Fruit fly (Drosophila melanogaster): Measurements from ENCODE around the gene CG17026.

CG17026 gene

dm6 chr3L:15982783-15983432, 7.7 kb downstream of the CG17026 start, which contains the start of the genes brm and Arl1 (continued):
- TF ChIP-seq CG8388 (GFP tag; optimal IDR thresholded peaks at IDR 0.05): peak; percentile 94
- TF ChIP-seq dysf (GFP tag; IDR thresholded peaks at IDR 0.05): peak; percentile 100
- TF ChIP-seq CG12942 (GFP tag; optimal IDR thresholded peaks at IDR 0.05): peak; percentile 98
- peak; percentile 98 for TF ChIP-seq Fer2 (tag; optimal IDR thresholded peaks at IDR 0.05)
- peak; percentile 71 for TF ChIP-seq NC2β (GFP tag; optimal IDR thresholded peaks at IDR 0.05)
- peak; percentile 97 for TF ChIP-seq CG7357 (GFP tag; IDR thresholded peaks at IDR 0.05)
- TF ChIP-seq CG10209 (GFP tag; optimal IDR thresholded peaks at IDR 0.05): peak; percentile 98
- peak; percentile 99 for TF ChIP-seq CoRest (tag; optimal IDR thresholded peaks at IDR 0.05)
- peak; percentile 63 for TF ChIP-seq Sin3A (optimal IDR thresholded peaks at IDR 0.05)
- TF ChIP-seq Nf-YC (tag; optimal IDR thresholded peaks at IDR 0.05): peak; percentile 94
- TF ChIP-seq CG2120 (GFP tag; optimal IDR thresholded peaks at IDR 0.05): peak; percentile 97
- peak; percentile 90 for TF ChIP-seq CG9437 (GFP tag; optimal IDR thresholded peaks at IDR 0.05)
- peak; percentile 90 for TF ChIP-seq CG12219 (GFP tag; optimal IDR thresholded peaks at IDR 0.05)
- TF ChIP-seq CG10979 (tag; optimal IDR thresholded peaks at IDR 0.05): peak; percentile 98
- TF ChIP-seq HmgD (GFP tag; optimal IDR thresholded peaks at IDR 0.05): peak; percentile 31
- TF ChIP-seq NK7.1 (GFP tag; optimal IDR thresholded peaks at IDR 0.05): peak; percentile 52
- TF ChIP-seq CG33213 (GFP tag; optimal IDR thresholded peaks at IDR 0.05): peak; percentile 74
- peak; percentile 87 for TF ChIP-seq Camta (GFP tag; optimal IDR thresholded peaks at IDR 0.05)
- peak; percentile 99 for TF ChIP-seq ci (GFP tag; IDR thresholded peaks at IDR 0.05)
- peak; percentile 87 for TF ChIP-seq CG5180 (GFP tag; optimal IDR thresholded peaks at IDR 0.05)
- TF ChIP-seq CG7928 (GFP tag; optimal IDR thresholded peaks at IDR 0.05): peak; percentile 83
- no peak for TF ChIP-seq hth (optimal IDR thresholded peaks at IDR 0.05)
- peak; percentile 98 for TF ChIP-seq unpg (GFP tag; optimal IDR thresholded peaks at IDR 0.05)
- peak; percentile 94 for TF ChIP-seq cwo (GFP tag; optimal IDR thresholded peaks at IDR 0.05)
- TF ChIP-seq Hr3 (GFP tag; optimal IDR thresholded peaks at IDR 0.05): peak; percentile 98
- no peak for TF ChIP-seq CG14860 (GFP tag; IDR thresholded peaks at IDR 0.05; ENCODE audit: partially characterized antibody)
- peak; percentile 99 for TF ChIP-seq CG1233 (GFP tag; optimal IDR thresholded peaks at IDR 0.05)
- TF ChIP-seq lov (optimal IDR thresholded peaks at IDR 0.05): no peak
- TF ChIP-seq lov (GFP tag; IDR thresholded peaks at IDR 0.05): peak; percentile 98
- peak; percentile 78 for TF ChIP-seq CG8944 (GFP tag; optimal IDR thresholded peaks at IDR 0.05)
- TF ChIP-seq C15 (GFP tag; IDR thresholded peaks at IDR 0.05): peak; percentile 99
- peak; percentile 87 for TF ChIP-seq org-1 (GFP tag; optimal IDR thresholded peaks at IDR 0.05)
- peak; percentile 90 for TF ChIP-seq CG4854 (GFP tag; optimal IDR thresholded peaks at IDR 0.05)
- peak in 1 of 2 experiments; percentile 94 for TF ChIP-seq Eip74EF (GFP tag; optimal IDR thresholded peaks at IDR 0.05)
- no peak for TF ChIP-seq zen2 (GFP tag; IDR thresholded peaks at IDR 0.05; ENCODE audit: partially characterized antibody)
- TF ChIP-seq CG4730 (GFP tag; IDR thresholded peaks at IDR 0.05): peak; percentile 99
- TF ChIP-seq NC2α (GFP tag; optimal IDR thresholded peaks at IDR 0.05): no peak
- no peak for TF ChIP-seq pita (GFP tag; optimal IDR thresholded peaks at IDR 0.05)
- peak; percentile 74 for TF ChIP-seq emc (GFP tag; optimal IDR thresholded peaks at IDR 0.05)
- peak in 1 of 3 experiments; percentile 97 for TF ChIP-seq lola (GFP tag; optimal IDR thresholded peaks at IDR 0.05)
- TF ChIP-seq CG4404 (GFP tag; IDR thresholded peaks at IDR 0.05): peak; percentile 99
- peak; percentile 99 for TF ChIP-seq lmd (GFP tag; IDR thresholded peaks at IDR 0.05)
- no peak for TF ChIP-seq Doc3 (GFP tag; IDR thresholded peaks at IDR 0.05; ENCODE audit: partially characterized antibody)
- TF ChIP-seq CG18599 (GFP tag; optimal IDR thresholded peaks at IDR 0.05): peak; percentile 98
- peak; percentile 99 for TF ChIP-seq CG15696 (tag; optimal IDR thresholded peaks at IDR 0.05)
- TF ChIP-seq zfh2 (GFP tag; optimal IDR thresholded peaks at IDR 0.05): peak; percentile 93
- TF ChIP-seq wor (GFP tag; IDR thresholded peaks at IDR 0.05): peak; percentile 98
- peak; percentile 80 for TF ChIP-seq pnt (GFP tag; optimal IDR thresholded peaks at IDR 0.05)
- peak; percentile 96 for TF ChIP-seq CG18764 (GFP tag; optimal IDR thresholded peaks at IDR 0.05)
- TF ChIP-seq Asciz (GFP tag; optimal IDR thresholded peaks at IDR 0.05): peak; percentile 92

All from whole organism, embryonic.